Worm (Caenorhabditis elegans) whole organism, young adult: ENCODE data around the gene ceh-82.

ENCODE experiments used
- F33H1.4 ChIP-seq: fragments of 200-800 bp; sonication (Bioruptor generic); IDR thresholded peaks from 2 replicates; pipeline ENCODE4 v1.3.6; 2022; ENCODE audit warnings: missing genetic modification reagents, missing genetic modification characterization, missing compliant biosample characterization
- Y67H2A.10 ChIP-seq: fragments of 200-800 bp; sonication (Bioruptor generic); conservative IDR thresholded peaks from 2 replicates; pipeline ENCODE4 v1.3.6; 2022; ENCODE audit warnings: missing genetic modification reagents, missing genetic modification characterization, missing compliant biosample characterization
- akir-1 ChIP-seq: fragments of 200-800 bp; sonication (Bioruptor generic); optimal IDR thresholded peaks from 2 replicates; lab custom pipeline; 2018; ENCODE audit warnings: mild to moderate bottlenecking, missing genetic modification characterization, moderate library complexity, missing compliant biosample characterization
- ama-1 ChIP-seq, 3 experiments: fragments of 150-350 bp in 1 of 3; sonication (generic microtip) in 2 of 3; optimal IDR thresholded peaks; 2 replicates each; lab custom pipeline; 2014 to 2018; ENCODE audit warnings: missing biosample characterization in 2 of 3, missing genetic modification characterization in 2 of 3, missing genetic modification reagents in 2 of 3
- attf-5 ChIP-seq: fragments of 200-800 bp; sonication (Bioruptor generic); optimal IDR thresholded peaks from 2 replicates; lab custom pipeline; 2018; ENCODE audit warnings: mild to moderate bottlenecking, missing genetic modification characterization, missing compliant biosample characterization
- cebp-2 ChIP-seq: fragments of 200-800 bp; sonication (Bioruptor generic); IDR thresholded peaks from 2 replicates; pipeline ENCODE4 v1.3.6; 2022; ENCODE audit warnings: missing genetic modification characterization, missing compliant biosample characterization
- ets-4 ChIP-seq: fragments of 200-800 bp; sonication (Bioruptor generic); optimal IDR thresholded peaks from 2 replicates; lab custom pipeline; 2018; ENCODE audit warnings: mild to moderate bottlenecking, missing genetic modification characterization, missing compliant biosample characterization
- hmg-20 ChIP-seq: fragments of 200-800 bp; sonication (Bioruptor generic); IDR thresholded peaks from 2 replicates; pipeline ENCODE4 v1.3.6; 2022; ENCODE audit warnings: missing genetic modification reagents, missing genetic modification characterization, missing compliant biosample characterization
- mxl-1 ChIP-seq: sonication (generic microtip); optimal IDR thresholded peaks from 2 replicates; lab custom pipeline; 2016; ENCODE audit warnings: missing genetic modification characterization, missing compliant biosample characterization
- nfya-1 ChIP-seq: sonication (generic microtip); optimal IDR thresholded peaks from 2 replicates; lab custom pipeline; 2017; ENCODE audit warnings: antibody characterized with exemption, missing compliant biosample characterization, missing genetic modification characterization, borderline replicate concordance; ENCODE audit not compliant: insufficient read depth
- snpc-4 ChIP-seq, 5 experiments: fragments of 150-350 bp in 1 of 5; sonication (generic microtip) in 4 of 5; optimal IDR thresholded peaks; 2 replicates each; lab custom pipeline; 2014 to 2018; ENCODE audit warnings: missing genetic modification characterization in 5 of 5, missing biosample characterization in 3 of 5, antibody characterized with exemption in 2 of 5, mild to moderate bottlenecking in 2 of 5, missing compliant biosample characterization in 2 of 5, missing genotype in 2 of 5, moderate library complexity in 2 of 5, missing genetic modification reagents in 1 of 5
- unc-130 ChIP-seq: sonication (generic microtip); optimal IDR thresholded peaks from 2 replicates; lab custom pipeline; 2016; ENCODE audit warnings: missing genetic modification reagents, missing genetic modification characterization, missing compliant biosample characterization
- xnd-1 ChIP-seq: sonication (generic microtip); optimal IDR thresholded peaks from 2 replicates; lab custom pipeline; 2016; ENCODE audit warnings: missing genotype, missing genetic modification reagents, missing genetic modification characterization, missing compliant biosample characterization
- ztf-26 ChIP-seq: sonication (generic microtip); optimal IDR thresholded peaks from 2 replicates; lab custom pipeline; 2017; ENCODE audit warnings: missing genetic modification characterization, missing compliant biosample characterization

DNA sequence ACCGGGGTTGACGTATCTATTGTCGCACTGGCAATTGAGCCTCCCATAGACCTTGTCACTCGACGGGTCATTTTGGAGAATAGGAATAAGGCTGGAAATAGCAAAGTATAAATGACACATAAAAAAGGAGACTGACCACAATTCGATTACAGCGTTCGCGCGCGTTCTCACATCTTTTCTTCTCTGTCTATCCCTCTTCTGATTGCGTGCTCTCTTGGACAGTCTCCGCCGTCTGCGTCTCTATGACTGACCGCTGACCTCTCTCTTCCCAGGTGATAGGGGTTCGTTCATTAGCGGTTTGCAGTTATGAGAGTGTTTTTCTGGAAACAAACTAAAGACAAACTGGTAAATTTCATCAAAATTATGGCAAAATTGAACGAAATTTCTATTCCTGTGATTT, 4.3 kb downstream of the ceh-82 start, which contains the start of gene ceh-83:
- TF ChIP-seq unc-130 (no peak), snpc-4 (GFP tag; optimal IDR thresholded peaks at IDR 0.05; lab: Kevin White, UChicago) (no peak), snpc-4 (tag; optimal IDR thresholded peaks at IDR 0.05; lab: Kevin White, UChicago) (no peak), ets-4 (GFP tag; lab: Kevin White, UChicago) (no peak), Y67H2A.10 (GFP tag; lab: Robert Waterston, UW) (no peak), cebp-2 (GFP tag; lab: Robert Waterston, UW) (no peak), akir-1 (no peak), mxl-1 (tag; lab: Kevin White, UChicago) (no peak), ztf-26 (tag; lab: Kevin White, UChicago) (no peak), ama-1 (optimal IDR thresholded peaks at IDR 0.05; lab: Kevin White, UChicago) (no peak), ama-1 (GFP tag; optimal IDR thresholded peaks at IDR 0.05; lab: Kevin White, UChicago) (no peak), F33H1.4 (no peak), attf-5 (GFP tag; lab: Kevin White, UChicago) (no peak), hmg-20 (no peak), xnd-1 (tag; lab: Kevin White, UChicago) (no peak), nfya-1 (tag; lab: Kevin White, UChicago) (no peak)
